Worm (Caenorhabditis elegans) whole organism, L4 larva: ENCODE measurements around the gene F58G1.3.

ENCODE experiments used
- F37D6.2 ChIP-seq: sonication (generic microtip); optimal IDR thresholded peaks from 2 replicates; lab custom pipeline; 2016; ENCODE audit warnings: mild to moderate bottlenecking, missing genetic modification characterization, missing compliant biosample characterization
- ama-1 ChIP-seq: fragments of 150-350 bp; optimal IDR thresholded peaks from 2 replicates; lab custom pipeline; 2014; ENCODE audit warnings: inconsistent platforms, mixed read lengths
- ceh-82 ChIP-seq: sonication (generic microtip); optimal IDR thresholded peaks from 2 replicates; lab custom pipeline; 2017; ENCODE audit warnings: missing biosample characterization, missing genetic modification characterization
- dpl-1 ChIP-seq: fragments of 150-350 bp; optimal IDR thresholded peaks from 2 replicates; lab custom pipeline; 2014; ENCODE audit warnings: missing biosample characterization, missing genetic modification reagents, missing genetic modification characterization
- hlh-30 ChIP-seq: sonication (generic microtip); optimal IDR thresholded peaks from 2 replicates; lab custom pipeline; 2017; ENCODE audit warnings: antibody characterized with exemption, mild to moderate bottlenecking, missing genetic modification characterization, missing compliant biosample characterization; ENCODE audit not compliant: insufficient read depth
- lin-13 ChIP-seq: fragments of 150-350 bp; optimal IDR thresholded peaks from 2 replicates; lab custom pipeline; 2014; ENCODE audit warnings: missing biosample characterization, missing genetic modification reagents, missing genetic modification characterization
- lin-39 ChIP-seq: fragments of 150-350 bp; optimal IDR thresholded peaks from 2 replicates; lab custom pipeline; 2014; ENCODE audit warnings: missing biosample characterization, missing genetic modification reagents, missing genetic modification characterization
- mep-1 ChIP-seq: fragments of 150-350 bp; sonication (generic microtip); optimal IDR thresholded peaks from 3 replicates; lab custom pipeline; 2014; ENCODE audit warnings: missing biosample characterization, missing genetic modification characterization
- nhr-28 ChIP-seq: fragments of 150-350 bp; optimal IDR thresholded peaks from 2 replicates; lab custom pipeline; 2014; ENCODE audit warnings: missing biosample characterization, missing genetic modification characterization
- unc-130 ChIP-seq: sonication (generic microtip); optimal IDR thresholded peaks from 2 replicates; lab custom pipeline; 2016; ENCODE audit warnings: missing genetic modification reagents, missing genetic modification characterization, missing compliant biosample characterization
- unc-62 ChIP-seq, 3 experiments: fragments of 150-350 bp in 1 of 3; sonication (generic microtip); optimal IDR thresholded peaks in 2 of 3; peaks in 1 of 3; 1 replicate in 1 of 3; 2 replicates in 2 of 3; lab custom pipeline; 2014 to 2017; ENCODE audit warnings: missing biosample characterization in 3 of 3, missing genetic modification characterization in 3 of 3, missing genetic modification reagents in 3 of 3, missing genotype in 1 of 3
- ztf-11 ChIP-seq: fragments of 150-350 bp; optimal IDR thresholded peaks from 2 replicates; lab custom pipeline; 2014; ENCODE audit warnings: missing biosample characterization, missing genetic modification characterization

ce11 chrII:12878697-12879096 is 49.4 kb downstream of the F58G1.3 start:
- no peak for TF ChIP-seq unc-130 (GFP tag; lab: Kevin White, UChicago)
- TF ChIP-seq lin-13 (GFP tag; lab: Kevin White, UChicago) = peak; percentile 26
- TF ChIP-seq ama-1 = peak; percentile 14
- peak; percentile 90 for TF ChIP-seq hlh-30 (tag; lab: Kevin White, UChicago)
- peak; percentile 68 for TF ChIP-seq mep-1 (tag; lab: Kevin White, UChicago)
- TF ChIP-seq unc-62 (GFP tag; optimal IDR thresholded peaks at IDR 0.05 in 1 of 2; lab: Kevin White, UChicago) = no peak
- TF ChIP-seq unc-62 (tag; optimal IDR thresholded peaks at IDR 0.05; lab: Kevin White, UChicago) = no peak
- no peak for TF ChIP-seq lin-39 (tag; lab: Kevin White, UChicago)
- TF ChIP-seq ceh-82 (tag; lab: Kevin White, UChicago) = no peak
- peak; percentile 88 for TF ChIP-seq nhr-28 (tag; lab: Kevin White, UChicago)
- TF ChIP-seq F37D6.2 (tag; lab: Kevin White, UChicago) = no peak
- TF ChIP-seq ztf-11 (tag; lab: Kevin White, UChicago) = no peak
- no peak for TF ChIP-seq dpl-1
